Fruit fly (Drosophila melanogaster): ENCODE data around the gene gdrd.

gdrd gene

DNA sequence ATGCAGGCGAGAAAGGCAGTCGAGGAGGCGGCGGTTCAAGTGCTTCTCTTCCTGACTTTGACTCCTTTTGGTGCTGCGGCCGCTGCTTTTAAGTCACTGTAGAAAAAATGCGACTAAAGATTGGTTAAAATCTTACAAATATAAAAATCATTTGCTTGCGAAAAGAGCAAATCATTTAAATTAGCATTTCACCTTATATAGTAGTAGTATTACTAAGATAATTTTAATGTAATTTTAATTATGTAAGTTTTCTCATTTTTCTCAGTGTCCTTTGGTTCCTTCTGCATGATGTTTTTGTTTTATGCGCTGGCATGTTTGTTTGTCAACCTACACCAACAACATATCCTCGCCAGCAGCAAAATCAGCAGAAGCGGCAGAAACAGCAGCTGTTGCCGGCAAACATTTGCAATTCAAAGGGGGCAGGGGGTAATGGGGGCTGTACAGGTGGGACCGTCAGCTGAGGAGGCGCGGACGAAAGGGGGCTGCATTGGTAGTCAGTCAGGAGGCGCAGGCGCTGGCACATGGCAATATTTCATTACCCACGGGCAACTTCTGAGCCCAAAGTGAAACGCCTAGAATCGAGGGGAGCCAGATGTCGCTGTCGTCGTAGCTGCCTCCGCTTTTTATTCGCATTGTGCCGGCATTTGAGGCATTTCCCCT lies 43.8 kb upstream of the gdrd start (continued):
- TF ChIP-seq Eip75B (GFP tag; optimal IDR thresholded peaks at IDR 0.05) = peak; percentile 53
- TF ChIP-seq Hr38 (GFP tag; optimal IDR thresholded peaks at IDR 0.05) = no peak
- peak; percentile 84 for TF ChIP-seq svp (GFP tag)
- TF ChIP-seq salr (GFP tag; optimal IDR thresholded peaks at IDR 0.05) = peak in 1 of 2 experiments; percentile 59
- peak; percentile 59 for TF ChIP-seq Sox102F (GFP tag; optimal IDR thresholded peaks at IDR 0.05)
- peak; percentile 72 for TF ChIP-seq OdsH (GFP tag; optimal IDR thresholded peaks at IDR 0.05)
- TF ChIP-seq fd59A (GFP tag; optimal IDR thresholded peaks at IDR 0.05) = peak; percentile 65
- peak; percentile 37 for TF ChIP-seq CG31627 (GFP tag; optimal IDR thresholded peaks at IDR 0.05)
- peak; percentile 83 for TF ChIP-seq CG8119 (GFP tag; IDR thresholded peaks at IDR 0.05)

DNA sequence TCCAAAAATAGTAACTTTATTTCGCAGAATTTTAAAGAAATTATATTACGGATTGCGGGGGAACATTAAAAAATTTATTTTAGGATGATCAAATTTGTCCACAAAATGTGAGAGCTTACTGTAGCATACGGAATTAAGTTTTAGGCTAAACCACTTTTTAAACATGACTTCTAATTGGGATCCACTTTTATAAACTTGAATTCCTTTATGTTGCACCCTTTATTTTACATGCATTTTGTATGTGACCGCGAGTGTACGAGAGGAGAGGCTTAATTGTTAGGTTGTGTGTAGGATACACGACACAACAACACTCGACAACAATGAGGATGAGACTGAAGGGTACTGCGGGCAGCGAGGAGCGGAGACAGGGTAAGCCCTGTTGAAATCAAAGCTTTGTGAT lies 42.2 kb upstream of the gdrd start:
- TF ChIP-seq CG8319 (GFP tag; optimal IDR thresholded peaks at IDR 0.05) = no peak
- peak; percentile 28 for TF ChIP-seq Hr4 (GFP tag; optimal IDR thresholded peaks at IDR 0.05)
- peak; percentile 14 for TF ChIP-seq CG31627 (GFP tag; optimal IDR thresholded peaks at IDR 0.05)
- TF ChIP-seq esn (GFP tag; optimal IDR thresholded peaks at IDR 0.05) = peak; percentile 15
- TF ChIP-seq Gug (GFP tag; IDR thresholded peaks at IDR 0.05) = 0 out of 2 replicates have a peak, but pooled peaks have one; percentile 29
- peak; percentile 10 for TF ChIP-seq CG4318 (GFP tag; optimal IDR thresholded peaks at IDR 0.05)
- TF ChIP-seq CG6808 (GFP tag; optimal IDR thresholded peaks at IDR 0.05) = peak; percentile 8
- peak; percentile 16 for TF ChIP-seq CG32006 (GFP tag; optimal IDR thresholded peaks at IDR 0.05)
- peak; percentile 27 for TF ChIP-seq Ets96B (tag; optimal IDR thresholded peaks at IDR 0.05)
- no peak for TF ChIP-seq CG8632 (GFP tag; optimal IDR thresholded peaks at IDR 0.05)
- peak; percentile 5 for TF ChIP-seq pdm3 (GFP tag; optimal IDR thresholded peaks at IDR 0.05)
- 0 out of 3 replicates have a peak, but pooled peaks have one; percentile 19 for TF ChIP-seq CG8119 (GFP tag; IDR thresholded peaks at IDR 0.05)
- no peak for TF ChIP-seq CG3919 (GFP tag; optimal IDR thresholded peaks at IDR 0.05)
- peak; percentile 30 for TF ChIP-seq achi (GFP tag; optimal IDR thresholded peaks at IDR 0.05)
- TF ChIP-seq dac (GFP tag; optimal IDR thresholded peaks at IDR 0.05) = no peak
- TF ChIP-seq Eip78C (GFP tag) = peak; percentile 67
- TF ChIP-seq eg (GFP tag; IDR thresholded peaks at IDR 0.05) = no peak
- TF ChIP-seq OdsH (GFP tag; optimal IDR thresholded peaks at IDR 0.05) = peak; percentile 19
- TF ChIP-seq svp (GFP tag) = no peak
- TF ChIP-seq Eip75B (GFP tag; optimal IDR thresholded peaks at IDR 0.05) = peak; percentile 13
- TF ChIP-seq CG6276 (GFP tag; optimal IDR thresholded peaks at IDR 0.05) = no peak
- TF ChIP-seq CG10631 (GFP tag; optimal IDR thresholded peaks at IDR 0.05) = peak; percentile 5
- peak; percentile 3 for TF ChIP-seq fd59A (GFP tag; optimal IDR thresholded peaks at IDR 0.05)
- TF ChIP-seq Sox14 (GFP tag; optimal IDR thresholded peaks at IDR 0.05) = peak; percentile 7
- TF ChIP-seq Sox102F (GFP tag; optimal IDR thresholded peaks at IDR 0.05) = no peak
- peak; percentile 20 for TF ChIP-seq acj6 (GFP tag; optimal IDR thresholded peaks at IDR 0.05)
- peak; percentile 14 for TF ChIP-seq Met (GFP tag; optimal IDR thresholded peaks at IDR 0.05)

- TF ChIP-seq Sox15 (GFP tag; optimal IDR thresholded peaks at IDR 0.05) (no peak), CG6854 (GFP tag; optimal IDR thresholded peaks at IDR 0.05) (no peak), Eip78C (GFP tag) (peak; percentile 33), CG4318 (GFP tag; optimal IDR thresholded peaks at IDR 0.05) (no peak), vri (GFP tag; optimal IDR thresholded peaks at IDR 0.05) (peak; percentile 77)
These were observed 40.8 kb upstream of the gdrd start for dm6 chr3L:14650348-14650747.

DNA sequence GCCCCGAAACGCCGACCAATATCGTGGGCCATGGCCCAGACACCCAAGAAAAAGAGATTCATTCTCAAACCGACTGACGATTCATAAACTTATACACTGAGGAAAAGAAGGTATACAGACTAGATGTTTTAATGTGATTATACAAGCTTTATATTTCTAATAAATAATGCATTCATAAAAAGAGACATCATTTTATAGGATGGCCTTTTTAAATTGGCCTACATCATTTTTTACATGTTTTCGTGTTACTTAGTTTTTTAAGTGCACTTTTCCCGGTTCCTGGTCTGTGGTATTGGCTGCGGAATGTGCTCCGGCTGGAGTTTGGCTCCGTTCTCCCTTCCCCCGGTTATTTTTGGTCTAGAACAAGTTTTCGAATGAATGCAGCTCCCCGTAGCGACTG lies 38.6 kb upstream of the gdrd start:
- TF ChIP-seq CG9139 (GFP tag; optimal IDR thresholded peaks at IDR 0.05) (peak; percentile 93), spab (GFP tag; optimal IDR thresholded peaks at IDR 0.05) (peak; percentile 95), CG8632 (GFP tag; optimal IDR thresholded peaks at IDR 0.05) (peak; percentile 83), Ets96B (tag; optimal IDR thresholded peaks at IDR 0.05) (peak; percentile 97), CG6808 (GFP tag; optimal IDR thresholded peaks at IDR 0.05) (peak; percentile 96), Ets21C (GFP tag; optimal IDR thresholded peaks at IDR 0.05) (peak; percentile 63), Gug (GFP tag; IDR thresholded peaks at IDR 0.05) (peak; percentile 89), CG3032 (tag; optimal IDR thresholded peaks at IDR 0.05) (peak; percentile 96), OdsH (GFP tag; optimal IDR thresholded peaks at IDR 0.05) (peak; percentile 91), CG7368 (GFP tag; optimal IDR thresholded peaks at IDR 0.05) (peak; percentile 77), topi (GFP tag; optimal IDR thresholded peaks at IDR 0.05) (peak; percentile 85), fd59A (GFP tag; optimal IDR thresholded peaks at IDR 0.05) (peak; percentile 94), esn (GFP tag; optimal IDR thresholded peaks at IDR 0.05) (peak; percentile 87), Eip78C (GFP tag) (peak; percentile 98), Smox (GFP tag; optimal IDR thresholded peaks at IDR 0.05) (peak; percentile 80), CG16779 (tag; optimal IDR thresholded peaks at IDR 0.05) (peak; percentile 74), acj6 (GFP tag; optimal IDR thresholded peaks at IDR 0.05) (peak; percentile 92), CG31627 (GFP tag; optimal IDR thresholded peaks at IDR 0.05) (peak; percentile 80), Lpt (GFP tag; optimal IDR thresholded peaks at IDR 0.05) (peak; percentile 93), Met (GFP tag; optimal IDR thresholded peaks at IDR 0.05) (peak; percentile 86), Sox14 (GFP tag; optimal IDR thresholded peaks at IDR 0.05) (peak; percentile 95), vri (GFP tag; optimal IDR thresholded peaks at IDR 0.05) (peak; percentile 73), CG34406 (GFP tag; optimal IDR thresholded peaks at IDR 0.05) (peak; percentile 83), eg (GFP tag; IDR thresholded peaks at IDR 0.05) (peak; percentile 86), salr (GFP tag; optimal IDR thresholded peaks at IDR 0.05) (peak; percentile 91 to 94), pdm3 (GFP tag; optimal IDR thresholded peaks at IDR 0.05) (peak; percentile 91), dac (GFP tag; optimal IDR thresholded peaks at IDR 0.05) (peak; percentile 36), Hr4 (GFP tag; optimal IDR thresholded peaks at IDR 0.05) (peak; percentile 81)
